Fruit fly (Drosophila melanogaster) whole organism, prepupa: ENCODE measurements around the gene Hex-A.

Experiments
- Blimp-1 ChIP-seq: fragments of 200-800 bp; sonication (Bioruptor generic); optimal IDR thresholded peaks from 3 replicates; lab custom pipeline; 2017; ENCODE audit warnings: missing biosample characterization, missing genetic modification characterization, mild to moderate bottlenecking, moderate library complexity, missing genetic modification reagents
- CG11762 ChIP-seq: fragments of 200-800 bp; sonication (Bioruptor generic); optimal IDR thresholded peaks from 3 replicates; lab custom pipeline; 2016; ENCODE audit warnings: missing biosample characterization, missing genetic modification characterization; ENCODE audit not compliant: insufficient read depth
- CG15336 ChIP-seq: fragments of 200-800 bp; sonication (Bioruptor generic); IDR thresholded peaks from 2 replicates; pipeline ENCODE4 v1.3.6; 2022; ENCODE audit warnings: missing biosample characterization, missing genetic modification characterization
- CG1621 ChIP-seq: fragments of 200-800 bp; sonication (Bioruptor generic); optimal IDR thresholded peaks from 3 replicates; lab custom pipeline; 2018; ENCODE audit warnings: missing biosample characterization, mild to moderate bottlenecking, missing genetic modification characterization
- CG32006 ChIP-seq: fragments of 200-800 bp; sonication (Bioruptor generic); optimal IDR thresholded peaks from 3 replicates; lab custom pipeline; 2017; ENCODE audit warnings: missing biosample characterization, mild to moderate bottlenecking, missing genetic modification characterization
- CG34406 ChIP-seq: fragments of 200-800 bp; sonication (Bioruptor generic); optimal IDR thresholded peaks from 3 replicates; lab custom pipeline; 2016; ENCODE audit warnings: missing biosample characterization, missing genetic modification characterization
- CG4318 ChIP-seq: fragments of 200-800 bp; sonication (Bioruptor generic); optimal IDR thresholded peaks from 3 replicates; lab custom pipeline; 2017; ENCODE audit warnings: missing biosample characterization, mild to moderate bottlenecking, missing genetic modification characterization
- CG6276 ChIP-seq: fragments of 200-800 bp; sonication (Bioruptor generic); optimal IDR thresholded peaks from 2 replicates; lab custom pipeline; 2017; ENCODE audit warnings: missing biosample characterization, mild to moderate bottlenecking, missing genetic modification characterization
- CG6792 ChIP-seq: fragments of 200-800 bp; sonication (Bioruptor generic); optimal IDR thresholded peaks from 3 replicates; lab custom pipeline; 2016; ENCODE audit warnings: missing biosample characterization, missing genetic modification characterization
- CG6854 ChIP-seq: fragments of 200-800 bp; sonication (Bioruptor generic); optimal IDR thresholded peaks from 2 replicates; lab custom pipeline; 2017; ENCODE audit warnings: missing biosample characterization, mild to moderate bottlenecking, missing genetic modification characterization
- CG8119 ChIP-seq: fragments of 200-800 bp; sonication (Bioruptor generic); IDR thresholded peaks from 3 replicates; pipeline ENCODE4 v1.3.6; 2022; ENCODE audit warnings: missing biosample characterization, missing genetic modification characterization
- CG8319 ChIP-seq: fragments of 200-800 bp; sonication (Bioruptor generic); optimal IDR thresholded peaks from 3 replicates; lab custom pipeline; 2016; ENCODE audit warnings: missing biosample characterization, missing genetic modification characterization
- CG9139 ChIP-seq: fragments of 200-800 bp; sonication (Bioruptor generic); optimal IDR thresholded peaks from 3 replicates; lab custom pipeline; 2017; ENCODE audit warnings: missing biosample characterization, mild to moderate bottlenecking, missing genetic modification characterization
- Eip75B ChIP-seq: fragments of 200-800 bp; sonication (Bioruptor generic); optimal IDR thresholded peaks from 3 replicates; lab custom pipeline; 2016; ENCODE audit warnings: missing biosample characterization, missing genetic modification characterization
- Eip78C ChIP-seq: fragments of 200-800 bp; sonication (Bioruptor generic); peaks from one replicate; lab custom pipeline; 2016; ENCODE audit warnings: missing biosample characterization, missing genetic modification characterization
- Eip93F ChIP-seq: fragments of 200-800 bp; sonication (Bioruptor generic); optimal IDR thresholded peaks from 2 replicates; lab custom pipeline; 2016; ENCODE audit warnings: missing biosample characterization, mild to moderate bottlenecking, missing genetic modification characterization
- Hr38 ChIP-seq: sonication (Bioruptor generic); optimal IDR thresholded peaks from 2 replicates; lab custom pipeline; 2016; ENCODE audit warnings: missing biosample characterization, missing genetic modification characterization
- Hr39 ChIP-seq: fragments of 200-800 bp; sonication (Bioruptor generic); optimal IDR thresholded peaks from 2 replicates; lab custom pipeline; 2016; ENCODE audit warnings: missing biosample characterization, missing genetic modification characterization
- Hr4 ChIP-seq: fragments of 200-800 bp; sonication (Bioruptor generic); optimal IDR thresholded peaks from 3 replicates; lab custom pipeline; 2016; ENCODE audit warnings: missing biosample characterization, missing genetic modification characterization
- Lpt ChIP-seq: fragments of 200-800 bp; sonication (Bioruptor generic); optimal IDR thresholded peaks from 3 replicates; lab custom pipeline; 2016; ENCODE audit warnings: missing biosample characterization, missing genetic modification characterization
- Sox14 ChIP-seq: fragments of 200-800 bp; sonication (Bioruptor generic); optimal IDR thresholded peaks from 3 replicates; lab custom pipeline; 2016; ENCODE audit warnings: missing biosample characterization, missing genetic modification characterization
- achi ChIP-seq: fragments of 200-800 bp; sonication (Bioruptor generic); optimal IDR thresholded peaks from 3 replicates; lab custom pipeline; 2016; ENCODE audit warnings: missing biosample characterization, missing genetic modification characterization
- acj6 ChIP-seq: fragments of 200-800 bp; sonication (Bioruptor generic); optimal IDR thresholded peaks from 3 replicates; lab custom pipeline; 2016; ENCODE audit warnings: missing biosample characterization, missing genetic modification characterization
- cyc ChIP-seq: fragments of 200-800 bp; sonication (Bioruptor generic); optimal IDR thresholded peaks from 3 replicates; lab custom pipeline; 2016; ENCODE audit warnings: missing biosample characterization, missing genetic modification characterization
- dac ChIP-seq: fragments of 200-800 bp; sonication (Bioruptor generic); optimal IDR thresholded peaks from 2 replicates; lab custom pipeline; 2017; ENCODE audit warnings: missing biosample characterization, mild to moderate bottlenecking, missing genetic modification characterization
- dsx ChIP-seq: fragments of 200-800 bp; optimal IDR thresholded peaks from 3 replicates; lab custom pipeline; 2019; ENCODE audit warnings: missing biosample characterization, mild to moderate bottlenecking, missing genetic modification characterization, moderate library complexity; ENCODE audit not compliant: poor library complexity, severe bottlenecking
- eg ChIP-seq: fragments of 200-800 bp; sonication (Bioruptor generic); IDR thresholded peaks from 3 replicates; pipeline ENCODE4 v1.3.6; 2022; ENCODE audit warnings: missing biosample characterization, missing genetic modification characterization
- fd85E ChIP-seq: fragments of 200-800 bp; sonication (Bioruptor generic); optimal IDR thresholded peaks from 3 replicates; lab custom pipeline; 2016; ENCODE audit warnings: missing biosample characterization, missing genetic modification characterization
- salr ChIP-seq, 2 experiments: fragments of 200-800 bp; sonication (Bioruptor generic); optimal IDR thresholded peaks; 3 replicates each; lab custom pipeline; 2016 to 2018; ENCODE audit warnings: missing biosample characterization in 2 of 2, missing genetic modification characterization in 2 of 2, mild to moderate bottlenecking in 1 of 2
- ss ChIP-seq, 2 experiments: fragments of 200-800 bp; sonication (Bioruptor generic); optimal IDR thresholded peaks; 2 replicates in 1 of 2; 3 replicates in 1 of 2; lab custom pipeline; 2017 to 2018; ENCODE audit warnings: mild to moderate bottlenecking in 2 of 2, missing biosample characterization in 2 of 2, missing genetic modification characterization in 2 of 2, moderate library complexity in 1 of 2
- svp ChIP-seq: fragments of 200-800 bp; sonication (Bioruptor generic); peaks from one replicate; lab custom pipeline; 2016; ENCODE audit warnings: missing biosample characterization, missing genetic modification characterization
- topi ChIP-seq: fragments of 200-800 bp; sonication (Bioruptor generic); optimal IDR thresholded peaks from 3 replicates; lab custom pipeline; 2016; ENCODE audit warnings: missing biosample characterization, missing genetic modification characterization

Hex-A gene

DNA sequence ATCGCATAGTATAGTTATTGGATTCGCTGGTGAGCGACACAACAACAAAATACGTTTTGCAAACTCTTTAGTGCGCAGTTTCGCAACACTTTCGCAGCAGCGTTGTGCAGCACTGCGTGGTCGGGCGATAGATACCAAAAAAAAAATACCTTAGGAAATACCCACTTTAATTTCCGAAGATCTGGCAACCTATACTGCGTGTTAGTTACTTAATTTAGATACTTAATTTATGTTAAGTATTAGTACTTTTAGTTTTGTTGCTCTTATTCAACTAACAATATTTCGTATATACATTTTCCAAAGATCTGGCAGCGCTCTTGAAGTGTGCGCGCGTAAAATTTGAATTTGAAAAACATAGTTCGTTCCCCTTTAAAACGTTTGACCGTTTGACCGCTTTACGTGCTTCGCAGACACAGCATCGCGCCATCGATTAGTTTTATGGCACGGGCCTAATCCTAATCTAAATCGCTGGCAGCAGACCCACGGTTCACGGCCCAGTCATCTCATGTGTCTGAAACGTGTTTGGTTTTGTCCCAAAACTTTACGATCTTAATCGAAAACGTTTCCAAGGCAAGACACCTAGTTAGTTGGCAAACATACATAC, 5.5 kb upstream of the Hex-A start, which contains the start of gene LPCAT (continued):
- TF ChIP-seq Eip93F (GFP tag; lab: Kevin White, UChicago) (no peak), Hr38 (GFP tag; lab: Kevin White, UChicago) (no peak), fd85E (GFP tag; lab: Kevin White, UChicago) (no peak), Eip75B (peak; percentile 50), CG11762 (GFP tag; lab: Kevin White, UChicago) (peak; percentile 46), dac (GFP tag; lab: Kevin White, UChicago) (no peak), CG6792 (GFP tag; lab: Kevin White, UChicago) (no peak), Sox14 (GFP tag; lab: Kevin White, UChicago) (peak; percentile 26), acj6 (peak; percentile 14), CG6276 (GFP tag; lab: Kevin White, UChicago) (no peak), ss (GFP tag; optimal IDR thresholded peaks at IDR 0.05; lab: Kevin White, UChicago) (no peak), eg (GFP tag; lab: Robert Waterston, UW) (peak; percentile 74; the same call in 2 of the 3 replicates), CG8119 (GFP tag; lab: Robert Waterston, UW) (peak; percentile 57; the same call in 2 of the 3 replicates), CG6854 (no peak), CG34406 (no peak), salr (GFP tag; optimal IDR thresholded peaks at IDR 0.05; lab: Kevin White, UChicago) (peak in 1 of 2 experiments; percentile 0)

DNA sequence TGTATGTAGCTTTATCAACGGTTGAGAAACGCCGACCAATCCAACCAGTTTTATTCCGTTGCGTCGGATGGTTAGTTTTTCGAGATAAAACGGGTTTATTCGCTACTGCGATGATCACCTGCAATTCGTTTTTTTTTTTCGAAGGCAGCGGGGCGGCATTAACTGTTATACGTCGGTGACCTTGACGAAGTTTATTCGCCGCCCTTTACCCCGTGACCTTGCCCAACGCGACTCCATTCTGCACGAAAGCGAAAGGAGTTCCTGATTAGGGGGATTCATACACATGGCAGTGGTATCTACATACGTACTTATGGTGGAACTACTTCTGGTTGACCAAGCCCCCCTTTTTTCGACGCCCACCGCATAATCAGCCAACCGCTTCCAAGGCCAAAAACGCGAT, 4.9 kb upstream of the Hex-A start:
- TF ChIP-seq CG8119 (GFP tag; lab: Robert Waterston, UW) = 0 out of 3 replicates have a peak, but pooled peaks have one; percentile 17
- 0 out of 3 replicates have a peak, but pooled peaks have one; percentile 16 for TF ChIP-seq eg (GFP tag; lab: Robert Waterston, UW)
- no peak for TF ChIP-seq CG11762 (GFP tag; lab: Kevin White, UChicago)
- no peak for TF ChIP-seq salr (GFP tag; optimal IDR thresholded peaks at IDR 0.05; lab: Kevin White, UChicago)
- peak; percentile 77 for TF ChIP-seq Blimp-1 (GFP tag; lab: Kevin White, UChicago)
- TF ChIP-seq ss (GFP tag; optimal IDR thresholded peaks at IDR 0.05; lab: Kevin White, UChicago) = peak; percentile 52 to 72
- TF ChIP-seq dsx (GFP tag; lab: Kevin White, UChicago) = peak; percentile 15
- peak; percentile 13 for TF ChIP-seq Eip75B

DNA sequence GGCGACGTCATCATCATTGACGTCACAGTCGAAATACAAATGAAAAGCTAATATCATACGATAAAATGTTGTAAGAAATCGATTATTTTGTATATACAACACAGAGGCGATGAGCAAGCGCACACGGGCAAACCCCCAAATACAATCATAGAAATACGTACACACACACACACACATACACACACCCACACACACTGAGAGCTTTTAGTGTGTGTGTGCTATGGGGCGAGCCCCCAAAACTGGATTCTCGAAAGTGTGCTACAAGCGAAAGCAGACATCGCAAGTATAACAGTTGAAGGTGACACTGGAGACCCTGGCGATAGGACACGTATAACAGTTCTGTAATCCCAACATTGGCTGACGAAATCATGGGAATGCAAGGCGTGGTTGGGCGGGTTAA, 3.6 kb upstream of the Hex-A start:
- TF ChIP-seq CG15336 (peak; percentile 9; the same call in 1 of the 2 replicates), Eip78C (GFP tag; lab: Kevin White, UChicago) (peak; percentile 79), CG4318 (no peak), CG1621 (tag; lab: Kevin White, UChicago) (no peak), Hr39 (GFP tag; lab: Kevin White, UChicago) (no peak), CG9139 (peak; percentile 4), CG8119 (GFP tag; lab: Robert Waterston, UW) (no peak), topi (GFP tag; lab: Kevin White, UChicago) (peak; percentile 22), Lpt (GFP tag; lab: Kevin White, UChicago) (peak; percentile 13), svp (GFP tag; lab: Kevin White, UChicago) (peak; percentile 62), CG32006 (GFP tag; lab: Kevin White, UChicago) (no peak), achi (GFP tag; lab: Kevin White, UChicago) (no peak), acj6 (no peak), Hr4 (GFP tag; lab: Kevin White, UChicago) (no peak), ss (GFP tag; optimal IDR thresholded peaks at IDR 0.05; lab: Kevin White, UChicago) (peak; percentile 35), dac (GFP tag; lab: Kevin White, UChicago) (no peak), CG6276 (GFP tag; lab: Kevin White, UChicago) (no peak), cyc (GFP tag; lab: Kevin White, UChicago) (no peak), dsx (GFP tag; lab: Kevin White, UChicago) (peak; percentile 56), CG8319 (peak; percentile 37), Blimp-1 (GFP tag; lab: Kevin White, UChicago) (peak; percentile 81)
